Worm (Caenorhabditis elegans) whole organism, late embryonic: ENCODE measurements around the gene F22E5.12.

Experiments used
- K02D7.2 ChIP-seq: sonication (generic microtip); optimal IDR thresholded peaks from 2 replicates; lab custom pipeline; 2017; ENCODE audit warnings: mild to moderate bottlenecking, missing genetic modification characterization, missing compliant biosample characterization
- ceh-48 ChIP-seq: sonication (generic microtip); optimal IDR thresholded peaks from 2 replicates; lab custom pipeline; 2016; ENCODE audit warnings: missing genetic modification characterization, inconsistent platforms, missing compliant biosample characterization
- dve-1 ChIP-seq: sonication (generic microtip); optimal IDR thresholded peaks from 2 replicates; lab custom pipeline; 2017; ENCODE audit warnings: antibody characterized with exemption, mild to moderate bottlenecking, missing genetic modification characterization, missing compliant biosample characterization
- hlh-6 ChIP-seq: sonication (generic microtip); optimal IDR thresholded peaks from 2 replicates; lab custom pipeline; 2016; ENCODE audit warnings: missing genotype, missing genetic modification characterization, missing compliant biosample characterization
- nhr-11 ChIP-seq: fragments of 150-350 bp; optimal IDR thresholded peaks from 2 replicates; lab custom pipeline; 2014; ENCODE audit warnings: missing biosample characterization, missing genetic modification characterization
- nhr-232 ChIP-seq: sonication (generic microtip); optimal IDR thresholded peaks from 2 replicates; lab custom pipeline; 2016; ENCODE audit warnings: missing genetic modification characterization, missing compliant biosample characterization

DNA sequence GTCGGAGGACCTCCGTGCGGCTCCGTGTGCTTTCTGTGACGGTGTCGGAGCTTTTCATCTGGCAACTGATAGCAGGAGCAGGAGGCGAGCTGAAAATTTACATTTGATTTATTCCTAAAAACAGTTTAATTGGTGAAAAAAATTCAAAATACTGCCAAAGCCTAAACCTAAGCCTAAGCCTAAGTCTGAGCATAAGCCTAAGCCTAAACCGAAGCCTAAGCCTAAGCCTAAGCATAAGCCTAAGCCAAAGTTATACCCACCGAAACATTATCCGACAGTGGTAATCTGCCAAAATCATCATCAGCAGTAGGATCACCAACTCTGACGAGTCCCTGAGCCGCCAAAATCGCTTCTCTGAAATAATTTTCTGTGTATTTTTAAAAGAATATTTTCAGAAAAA, 38.1 kb upstream of the F22E5.12 start:
- TF ChIP-seq ceh-48 (tag; lab: Kevin White, UChicago) (no peak), nhr-232 (no peak), dve-1 (tag; lab: Kevin White, UChicago) (no peak), hlh-6 (tag; lab: Kevin White, UChicago) (no peak), nhr-11 (tag; lab: Kevin White, UChicago) (no peak), K02D7.2 (tag; lab: Kevin White, UChicago) (no peak)
